Fruit fly (Drosophila melanogaster) whole organism, pupa: ENCODE measurements around the gene CG14797.
A peak's percentile ranks its signal among the peaks of the same experiment; 100 is the strongest.

Experiments used
- CG12605 ChIP-seq: fragments of 200-800 bp; sonication (Bioruptor generic); IDR thresholded peaks from 2 replicates; pipeline ENCODE4 v1.3.6; 2022; ENCODE audit warnings: missing biosample characterization, missing genetic modification characterization
- CG13204 ChIP-seq: fragments of 200-800 bp; sonication (Bioruptor generic); optimal IDR thresholded peaks from 2 replicates; lab custom pipeline; 2018; ENCODE audit warnings: missing biosample characterization, mild to moderate bottlenecking, missing genetic modification characterization, moderate library complexity
- CG14655 ChIP-seq: fragments of 200-800 bp; sonication (Bioruptor generic); optimal IDR thresholded peaks from 3 replicates; lab custom pipeline; 2017; ENCODE audit warnings: mild to moderate bottlenecking, missing biosample characterization, missing genetic modification reagents, missing genetic modification characterization
- CG15710 ChIP-seq: fragments of 200-800 bp; sonication (Bioruptor generic); optimal IDR thresholded peaks from 2 replicates; lab custom pipeline; 2018; ENCODE audit warnings: missing biosample characterization, mild to moderate bottlenecking, missing genetic modification characterization, moderate library complexity
- CG17806 ChIP-seq: fragments of 200-800 bp; sonication (Bioruptor generic); optimal IDR thresholded peaks from 2 replicates; lab custom pipeline; 2018; ENCODE audit warnings: missing biosample characterization, mild to moderate bottlenecking, missing genetic modification characterization, moderate library complexity
- CG32121 ChIP-seq: fragments of 200-800 bp; sonication (Bioruptor generic); IDR thresholded peaks from 2 replicates; pipeline ENCODE4 v1.3.6; 2022; ENCODE audit warnings: missing biosample characterization, missing genetic modification characterization
- CG34367 ChIP-seq: fragments of 200-800 bp; sonication (Bioruptor generic); optimal IDR thresholded peaks from 2 replicates; lab custom pipeline; 2018; ENCODE audit warnings: missing biosample characterization, mild to moderate bottlenecking, missing genetic modification characterization
- CG9948 ChIP-seq: fragments of 200-800 bp; sonication (Bioruptor generic); optimal IDR thresholded peaks from 2 replicates; lab custom pipeline; 2018; ENCODE audit warnings: missing biosample characterization, mild to moderate bottlenecking, missing genetic modification characterization, moderate library complexity
- EcR ChIP-seq: fragments of 200-800 bp; sonication (Bioruptor generic); optimal IDR thresholded peaks from 3 replicates; lab custom pipeline; 2019; ENCODE audit warnings: missing biosample characterization, missing genetic modification characterization, mild to moderate bottlenecking, moderate library complexity, missing genetic modification reagents
- Ets98B ChIP-seq: fragments of 200-800 bp; sonication (Bioruptor generic); IDR thresholded peaks from 2 replicates; pipeline ENCODE4 v1.3.6; 2022; ENCODE audit warnings: missing biosample characterization, missing genetic modification characterization
- Snoo ChIP-seq: fragments of 200-800 bp; sonication (Bioruptor generic); optimal IDR thresholded peaks from 3 replicates; lab custom pipeline; 2017; ENCODE audit warnings: missing biosample characterization, mild to moderate bottlenecking, missing genetic modification characterization, inconsistent platforms
- gl ChIP-seq: fragments of 200-800 bp; sonication (Bioruptor generic); optimal IDR thresholded peaks from 2 replicates; lab custom pipeline; 2018; ENCODE audit warnings: missing biosample characterization, mild to moderate bottlenecking, missing genetic modification characterization

dm6 chrX:1669214-1669613 is 12.2 kb upstream of the CG14797 start, which contains the start of the genes CG3740 and hfw:
- TF ChIP-seq Ets98B (peak; percentile 51), gl (tag; lab: Kevin White, UChicago) (no peak), CG9948 (tag; lab: Kevin White, UChicago) (peak; percentile 52), CG12605 (GFP tag; lab: Robert Waterston, UW) (0 out of 2 replicates have a peak, but pooled peaks have one; percentile 4), EcR (no peak), CG34367 (tag; lab: Kevin White, UChicago) (no peak), CG17806 (tag; lab: Kevin White, UChicago) (peak; percentile 58), CG15710 (peak; percentile 61), CG13204 (GFP tag; lab: Kevin White, UChicago) (no peak), Snoo (tag; lab: Kevin White, UChicago) (peak; percentile 45), CG14655 (GFP tag; lab: Kevin White, UChicago) (no peak), CG32121 (peak; percentile 72)
